Worm (Caenorhabditis elegans) whole organism, mixed stage, embryonic: Measurements from ENCODE around the gene nas-9.

Source experiments
- blmp-1 ChIP-seq: fragments of 150-350 bp; optimal IDR thresholded peaks from 2 replicates; lab custom pipeline; 2014; ENCODE audit warnings: missing biosample characterization, missing genetic modification characterization
- elt-1 ChIP-seq: sonication (generic microtip); optimal IDR thresholded peaks from 2 replicates; lab custom pipeline; 2017; ENCODE audit warnings: missing genetic modification characterization, mild to moderate bottlenecking, missing compliant biosample characterization, antibody characterized with exemption, moderate library complexity, borderline replicate concordance; ENCODE audit not compliant: insufficient read depth
- elt-3 ChIP-seq: fragments of 150-350 bp; optimal IDR thresholded peaks from 2 replicates; lab custom pipeline; 2014; ENCODE audit warnings: missing biosample characterization, missing genetic modification characterization
- hlh-1 ChIP-seq: fragments of 150-350 bp; optimal IDR thresholded peaks from 2 replicates; lab custom pipeline; 2014; ENCODE audit warnings: missing biosample characterization, missing genetic modification reagents, missing genetic modification characterization
- lin-13 ChIP-seq: fragments of 150-350 bp; optimal IDR thresholded peaks from 2 replicates; lab custom pipeline; 2014; ENCODE audit warnings: missing biosample characterization, missing genetic modification characterization
- lsy-2 ChIP-seq: fragments of 150-350 bp; optimal IDR thresholded peaks from 2 replicates; lab custom pipeline; 2014; ENCODE audit warnings: missing biosample characterization, missing genetic modification characterization
- mab-5 ChIP-seq: fragments of 150-350 bp; optimal IDR thresholded peaks from 2 replicates; lab custom pipeline; 2014; ENCODE audit warnings: missing biosample characterization, missing genetic modification characterization
- mls-2 ChIP-seq: sonication (generic microtip); optimal IDR thresholded peaks from 2 replicates; lab custom pipeline; 2016; ENCODE audit warnings: mild to moderate bottlenecking, missing genetic modification characterization, moderate library complexity, missing compliant biosample characterization
- nhr-237 ChIP-seq: fragments of 150-350 bp; optimal IDR thresholded peaks from 2 replicates; lab custom pipeline; 2014; ENCODE audit warnings: missing biosample characterization, missing genetic modification characterization
- snpc-4 ChIP-seq: fragments of 150-350 bp; optimal IDR thresholded peaks from 2 replicates; lab custom pipeline; 2014; ENCODE audit warnings: missing biosample characterization, missing genetic modification characterization
- sptf-1 ChIP-seq: sonication (generic microtip); optimal IDR thresholded peaks from 2 replicates; lab custom pipeline; 2017; ENCODE audit warnings: mild to moderate bottlenecking, missing genetic modification characterization, moderate library complexity, missing compliant biosample characterization

ce11 chrV:4851138-4851537, 11.3 kb upstream of the nas-9 start, which contains the start of gene nex-4:
- TF ChIP-seq blmp-1 (tag; lab: Kevin White, UChicago) (no peak), elt-1 (tag; lab: Kevin White, UChicago) (no peak), nhr-237 (tag; lab: Kevin White, UChicago) (no peak), lsy-2 (no peak), elt-3 (tag; lab: Kevin White, UChicago) (no peak), snpc-4 (no peak), sptf-1 (tag; lab: Kevin White, UChicago) (no peak), hlh-1 (tag; lab: Kevin White, UChicago) (no peak), mls-2 (tag; lab: Kevin White, UChicago) (no peak), lin-13 (tag; lab: Kevin White, UChicago) (no peak), mab-5 (tag; lab: Kevin White, UChicago) (no peak)
